Fruit fly (Drosophila melanogaster): ENCODE data around the gene mip130.
A peak's percentile ranks its signal among the peaks of the same experiment; 100 is the strongest.

The mip130 gene

dm6 chrX:1963591-1964216 is 55.7 kb downstream of the mip130 start (continued):
- TF ChIP-seq Doc2 (GFP tag; IDR thresholded peaks at IDR 0.05) (peak; percentile 87), CG3726 (GFP tag; IDR thresholded peaks at IDR 0.05) (peak; percentile 94), CG13775 (GFP tag; optimal IDR thresholded peaks at IDR 0.05) (peak; percentile 79), CG9817 (tag; optimal IDR thresholded peaks at IDR 0.05) (peak; percentile 95), CG10147 (GFP tag; optimal IDR thresholded peaks at IDR 0.05) (peak; percentile 74), gce (GFP tag; IDR thresholded peaks at IDR 0.05) (peak; percentile 96), CG7556 (GFP tag; optimal IDR thresholded peaks at IDR 0.05) (peak; percentile 92), twi (tag; optimal IDR thresholded peaks at IDR 0.05) (peak; percentile 70), disco-r (GFP tag; optimal IDR thresholded peaks at IDR 0.05) (peak; percentile 81), Bgb (GFP tag; IDR thresholded peaks at IDR 0.05; ENCODE audit: partially characterized antibody) (no peak), Max (GFP tag; optimal IDR thresholded peaks at IDR 0.05) (peak; percentile 86), CG7786 (GFP tag; optimal IDR thresholded peaks at IDR 0.05) (peak; percentile 93), CG17186 (GFP tag; optimal IDR thresholded peaks at IDR 0.05) (peak; percentile 60), CG31224 (GFP tag; IDR thresholded peaks at IDR 0.05) (peak; percentile 74), slou (GFP tag; optimal IDR thresholded peaks at IDR 0.05) (peak; percentile 78), ssp (GFP tag; IDR thresholded peaks at IDR 0.05) (peak; percentile 87), CG15073 (GFP tag; optimal IDR thresholded peaks at IDR 0.05) (peak; percentile 73)

dm6 chrX:1964409-1965345 is 56.6 kb downstream of the mip130 start:
- TF ChIP-seq tx (GFP tag; optimal IDR thresholded peaks at IDR 0.05) = no peak
- no peak for TF ChIP-seq CG8478 (optimal IDR thresholded peaks at IDR 0.05)
- no peak for TF ChIP-seq twi (tag; optimal IDR thresholded peaks at IDR 0.05)
- TF ChIP-seq gro (GFP tag; optimal IDR thresholded peaks at IDR 0.05) = no peak
- no peak for TF ChIP-seq onecut (GFP tag; IDR thresholded peaks at IDR 0.05)
- no peak for TF ChIP-seq Asciz (GFP tag; optimal IDR thresholded peaks at IDR 0.05)
- TF ChIP-seq Hey (tag; optimal IDR thresholded peaks at IDR 0.05) = no peak
- TF ChIP-seq scrt (GFP tag; optimal IDR thresholded peaks at IDR 0.05) = no peak
- no peak for TF ChIP-seq mam (GFP tag; optimal IDR thresholded peaks at IDR 0.05)
- no peak for TF ChIP-seq Abd-B (GFP tag; optimal IDR thresholded peaks at IDR 0.05)
- no peak for TF ChIP-seq CG12769 (tag; optimal IDR thresholded peaks at IDR 0.05)
- no peak for TF ChIP-seq CG4617 (GFP tag; optimal IDR thresholded peaks at IDR 0.05; ENCODE audit: borderline replicate concordance)
- TF ChIP-seq bigmax (GFP tag; optimal IDR thresholded peaks at IDR 0.05) = peak; percentile 55
- no peak for TF ChIP-seq Tbp (GFP tag; optimal IDR thresholded peaks at IDR 0.05)
- peak; percentile 9 for TF ChIP-seq CG1832 (GFP tag; optimal IDR thresholded peaks at IDR 0.05)
- no peak for TF ChIP-seq Poxn (GFP tag; IDR thresholded peaks at IDR 0.05)
- no peak for TF ChIP-seq CG17361 (GFP tag; IDR thresholded peaks at IDR 0.05)
- no peak for TF ChIP-seq psq (GFP tag; optimal IDR thresholded peaks at IDR 0.05)
- TF ChIP-seq HLH3B (GFP tag; IDR thresholded peaks at IDR 0.05) = no peak
- peak; percentile 18 for TF ChIP-seq sens (GFP tag)
- no peak for TF ChIP-seq wor (GFP tag; IDR thresholded peaks at IDR 0.05)
- no peak for TF ChIP-seq CG17359 (tag; optimal IDR thresholded peaks at IDR 0.05)
- no peak for TF ChIP-seq pb (GFP tag; optimal IDR thresholded peaks at IDR 0.05)
- no peak for TF ChIP-seq Sry-δ (GFP tag; optimal IDR thresholded peaks at IDR 0.05)
- no peak for TF ChIP-seq prd (optimal IDR thresholded peaks at IDR 0.05)
- no peak for TF ChIP-seq prd (GFP tag; IDR thresholded peaks at IDR 0.05)
- TF ChIP-seq da (GFP tag; optimal IDR thresholded peaks at IDR 0.05) = no peak
- TF ChIP-seq dati (GFP tag; IDR thresholded peaks at IDR 0.05) = no peak
- TF ChIP-seq Drgx (GFP tag; IDR thresholded peaks at IDR 0.05) = peak; percentile 27; the same call in 1 of the 2 replicates
- peak; percentile 59 to 78 for TF ChIP-seq Trl (optimal IDR thresholded peaks at IDR 0.05)
- TF ChIP-seq Trl (GFP tag; optimal IDR thresholded peaks at IDR 0.05) = no peak
- no peak for TF ChIP-seq CG18476 (GFP tag; optimal IDR thresholded peaks at IDR 0.05)
- TF ChIP-seq ken (GFP tag; IDR thresholded peaks at IDR 0.05) = no peak
- no peak for TF ChIP-seq ci (GFP tag; IDR thresholded peaks at IDR 0.05)
